Worm (Caenorhabditis elegans) whole organism, L4 larva: Measurements from ENCODE around the gene R12C12.6.

Experiments
- F44E2.7 ChIP-seq: fragments of 200-800 bp; sonication (Bioruptor generic); IDR thresholded peaks from 2 replicates; pipeline ENCODE4 v2.1.2; 2022; ENCODE audit warnings: missing genetic modification characterization, missing compliant biosample characterization
- T26A8.4 ChIP-seq: fragments of 200-800 bp; sonication (Bioruptor generic); IDR thresholded peaks from 2 replicates; pipeline ENCODE4 v1.3.6; 2022; ENCODE audit warnings: missing genetic modification characterization, missing compliant biosample characterization
- Y48G9A.11 ChIP-seq: fragments of 200-800 bp; sonication (Bioruptor generic); IDR thresholded peaks from 2 replicates; pipeline ENCODE4 v1.3.6; 2022; ENCODE audit warnings: missing genetic modification reagents, missing genetic modification characterization, missing compliant biosample characterization
- Y75B8A.6 ChIP-seq: fragments of 200-800 bp; sonication (Bioruptor generic); IDR thresholded peaks from 2 replicates; pipeline ENCODE4 v1.3.6; 2022; ENCODE audit warnings: missing genetic modification reagents, missing genetic modification characterization, missing compliant biosample characterization
- ceh-20 ChIP-seq: fragments of 200-800 bp; sonication (Bioruptor generic); IDR thresholded peaks from 2 replicates; pipeline ENCODE4 v1.3.6; 2022; ENCODE audit warnings: missing genetic modification reagents, missing genetic modification characterization, missing compliant biosample characterization
- ceh-28 ChIP-seq: fragments of 150-350 bp; optimal IDR thresholded peaks from 2 replicates; lab custom pipeline; 2014; ENCODE audit warnings: missing biosample characterization, missing genetic modification reagents, missing genetic modification characterization
- ceh-32 ChIP-seq: sonication (generic microtip); optimal IDR thresholded peaks from 2 replicates; lab custom pipeline; 2016; ENCODE audit warnings: mild to moderate bottlenecking, missing genetic modification characterization, missing compliant biosample characterization; ENCODE audit not compliant: poor library complexity
- ctbp-1 ChIP-seq: fragments of 200-800 bp; sonication (Bioruptor generic); IDR thresholded peaks from 2 replicates; pipeline ENCODE4 v1.3.6; 2022; ENCODE audit warnings: missing genetic modification reagents, missing genetic modification characterization, missing compliant biosample characterization
- daf-12 ChIP-seq: fragments of 150-350 bp; optimal IDR thresholded peaks from 2 replicates; lab custom pipeline; 2014; ENCODE audit warnings: missing biosample characterization, missing genetic modification reagents, missing genetic modification characterization
- daf-16 ChIP-seq, 3 experiments: sonication (generic microtip); optimal IDR thresholded peaks; 2 replicates each; lab custom pipeline; 2016 to 2017; ENCODE audit warnings: missing genetic modification characterization in 3 of 3, missing genetic modification reagents in 3 of 3, mild to moderate bottlenecking in 2 of 3, missing compliant biosample characterization in 2 of 3, missing biosample characterization in 1 of 3, moderate library complexity in 1 of 3
- dmd-8 ChIP-seq: fragments of 200-800 bp; sonication (Bioruptor generic); IDR thresholded peaks from 2 replicates; pipeline ENCODE4 v1.3.6; 2022; ENCODE audit warnings: missing genetic modification characterization, missing compliant biosample characterization
- duxl-1 ChIP-seq: sonication (generic microtip); optimal IDR thresholded peaks from 2 replicates; lab custom pipeline; 2016; ENCODE audit warnings: mild to moderate bottlenecking, missing genetic modification characterization, moderate library complexity, missing compliant biosample characterization; ENCODE audit not compliant: poor library complexity
- fkh-10 ChIP-seq: fragments of 150-350 bp; optimal IDR thresholded peaks from 2 replicates; lab custom pipeline; 2014; ENCODE audit warnings: missing biosample characterization, missing genetic modification reagents, missing genetic modification characterization
- hlh-30 ChIP-seq: sonication (generic microtip); optimal IDR thresholded peaks from 2 replicates; lab custom pipeline; 2017; ENCODE audit warnings: antibody characterized with exemption, mild to moderate bottlenecking, missing genetic modification characterization, missing compliant biosample characterization; ENCODE audit not compliant: insufficient read depth
- lim-7 ChIP-seq: fragments of 200-800 bp; sonication (Bioruptor generic); IDR thresholded peaks from 2 replicates; pipeline ENCODE4 v1.3.6; 2022; ENCODE audit warnings: missing genetic modification characterization, missing compliant biosample characterization
- lin-13 ChIP-seq: fragments of 150-350 bp; optimal IDR thresholded peaks from 2 replicates; lab custom pipeline; 2014; ENCODE audit warnings: missing biosample characterization, missing genetic modification reagents, missing genetic modification characterization
- lin-15B ChIP-seq: fragments of 150-350 bp; sonication (generic microtip); optimal IDR thresholded peaks from 3 replicates; lab custom pipeline; 2014; ENCODE audit warnings: missing biosample characterization, missing genetic modification characterization
- lin-29 ChIP-seq: fragments of 200-800 bp; sonication (Bioruptor generic); IDR thresholded peaks from 2 replicates; pipeline ENCODE4 v1.3.6; 2022; ENCODE audit warnings: missing genetic modification reagents, missing genetic modification characterization, missing compliant biosample characterization
- lin-39 ChIP-seq: fragments of 150-350 bp; optimal IDR thresholded peaks from 2 replicates; lab custom pipeline; 2014; ENCODE audit warnings: missing biosample characterization, missing genetic modification reagents, missing genetic modification characterization
- lir-3 ChIP-seq: sonication (generic microtip); optimal IDR thresholded peaks from 2 replicates; lab custom pipeline; 2016; ENCODE audit warnings: mild to moderate bottlenecking, missing genetic modification characterization, missing compliant biosample characterization
- madf-9 ChIP-seq: fragments of 200-800 bp; sonication (Bioruptor generic); conservative IDR thresholded peaks from 2 replicates; pipeline ENCODE4 v1.3.6; 2022; ENCODE audit warnings: missing genetic modification reagents, missing genetic modification characterization, missing compliant biosample characterization
- mdl-1 ChIP-seq, 2 experiments: fragments of 150-350 bp in 1 of 2; sonication (generic microtip) in 1 of 2; optimal IDR thresholded peaks; 2 replicates each; lab custom pipeline; 2014 to 2017; ENCODE audit warnings: missing biosample characterization in 2 of 2, missing genetic modification characterization in 2 of 2
- mes-2 ChIP-seq: sonication (generic microtip); optimal IDR thresholded peaks from 2 replicates; lab custom pipeline; 2016; ENCODE audit warnings: missing genotype, mild to moderate bottlenecking, missing genetic modification characterization, missing compliant biosample characterization; ENCODE audit not compliant: poor library complexity, severe bottlenecking
- mxl-2 ChIP-seq: fragments of 200-800 bp; sonication (Bioruptor generic); conservative IDR thresholded peaks from 2 replicates; pipeline ENCODE4 v1.3.6; 2022; ENCODE audit warnings: missing genetic modification reagents, missing genetic modification characterization, missing compliant biosample characterization
- mxl-3 ChIP-seq: fragments of 200-800 bp; sonication (Bioruptor generic); optimal IDR thresholded peaks from 2 replicates; lab custom pipeline; 2018; ENCODE audit warnings: mild to moderate bottlenecking, missing genetic modification characterization, missing compliant biosample characterization
- nhr-10 ChIP-seq: fragments of 150-350 bp; optimal IDR thresholded peaks from 2 replicates; lab custom pipeline; 2014; ENCODE audit warnings: missing biosample characterization, missing genetic modification characterization
- nhr-102 ChIP-seq: sonication (generic microtip); optimal IDR thresholded peaks from 2 replicates; lab custom pipeline; 2016; ENCODE audit warnings: mild to moderate bottlenecking, missing genetic modification characterization, moderate library complexity, missing compliant biosample characterization
- nhr-11 ChIP-seq: fragments of 150-350 bp; optimal IDR thresholded peaks from 2 replicates; lab custom pipeline; 2014; ENCODE audit warnings: missing biosample characterization, missing genetic modification characterization
- nhr-111 ChIP-seq: fragments of 200-800 bp; sonication (Bioruptor generic); optimal IDR thresholded peaks from 2 replicates; lab custom pipeline; 2018; ENCODE audit warnings: mild to moderate bottlenecking, missing genetic modification characterization, missing compliant biosample characterization
- nhr-237 ChIP-seq: sonication (generic microtip); optimal IDR thresholded peaks from 2 replicates; lab custom pipeline; 2017; ENCODE audit warnings: missing biosample characterization, missing genetic modification characterization
- nhr-41 ChIP-seq: fragments of 200-800 bp; sonication (Bioruptor generic); IDR thresholded peaks from 2 replicates; pipeline ENCODE4 v1.3.6; 2022; ENCODE audit warnings: missing genetic modification reagents, missing genetic modification characterization, missing compliant biosample characterization
- nhr-76 ChIP-seq: fragments of 150-350 bp; optimal IDR thresholded peaks from 2 replicates; lab custom pipeline; 2014; ENCODE audit warnings: missing biosample characterization, missing genetic modification characterization
- nhr-77 ChIP-seq: fragments of 150-350 bp; optimal IDR thresholded peaks from 2 replicates; lab custom pipeline; 2014; ENCODE audit warnings: missing biosample characterization, missing genetic modification characterization
- php-3 ChIP-seq: fragments of 200-800 bp; sonication (Bioruptor generic); IDR thresholded peaks from 2 replicates; pipeline ENCODE4 v1.3.6; 2022; ENCODE audit warnings: missing genetic modification reagents, missing genetic modification characterization, missing compliant biosample characterization
- rbr-2 ChIP-seq: sonication (generic microtip); optimal IDR thresholded peaks from 2 replicates; lab custom pipeline; 2016; ENCODE audit warnings: missing genotype, missing genetic modification characterization, missing compliant biosample characterization
- sdz-12 ChIP-seq: fragments of 200-800 bp; sonication (Bioruptor generic); optimal IDR thresholded peaks from 2 replicates; lab custom pipeline; 2018; ENCODE audit warnings: mild to moderate bottlenecking, missing genetic modification characterization, missing compliant biosample characterization
- set-16 ChIP-seq: fragments of 200-800 bp; sonication (Bioruptor generic); IDR thresholded peaks from 2 replicates; pipeline ENCODE4 v1.3.6; 2022; ENCODE audit warnings: missing genetic modification reagents, missing genetic modification characterization, missing compliant biosample characterization
- spr-1 ChIP-seq: sonication (generic microtip); optimal IDR thresholded peaks from 2 replicates; lab custom pipeline; 2016; ENCODE audit warnings: mild to moderate bottlenecking, missing genetic modification characterization, missing compliant biosample characterization
- tag-97 ChIP-seq: fragments of 200-800 bp; sonication (Bioruptor generic); IDR thresholded peaks from 2 replicates; pipeline ENCODE4 v1.3.6; 2022; ENCODE audit warnings: missing genetic modification characterization, missing compliant biosample characterization
- tra-1 ChIP-seq: fragments of 200-800 bp; sonication (Bioruptor generic); IDR thresholded peaks from 2 replicates; pipeline ENCODE4 v1.3.6; 2022; ENCODE audit warnings: missing genetic modification reagents, missing genetic modification characterization, missing compliant biosample characterization
- unc-130 ChIP-seq: sonication (generic microtip); optimal IDR thresholded peaks from 2 replicates; lab custom pipeline; 2016; ENCODE audit warnings: missing genetic modification reagents, missing genetic modification characterization, missing compliant biosample characterization
- unc-62 ChIP-seq, 3 experiments: fragments of 150-350 bp in 1 of 3; sonication (generic microtip); optimal IDR thresholded peaks in 2 of 3; peaks in 1 of 3; 1 replicate in 1 of 3; 2 replicates in 2 of 3; lab custom pipeline; 2014 to 2017; ENCODE audit warnings: missing biosample characterization in 3 of 3, missing genetic modification characterization in 3 of 3, missing genetic modification reagents in 3 of 3, missing genotype in 1 of 3
- zag-1 ChIP-seq: fragments of 150-350 bp; optimal IDR thresholded peaks from 2 replicates; lab custom pipeline; 2014; ENCODE audit warnings: missing biosample characterization, missing genetic modification characterization
- ztf-11 ChIP-seq: fragments of 150-350 bp; optimal IDR thresholded peaks from 2 replicates; lab custom pipeline; 2014; ENCODE audit warnings: missing biosample characterization, missing genetic modification characterization
- ztf-7 ChIP-seq: fragments of 150-350 bp; optimal IDR thresholded peaks from 2 replicates; lab custom pipeline; 2014; ENCODE audit warnings: missing biosample characterization, missing genetic modification characterization

Gene R12C12.6

ce11 chrII:6043166-6043565, 4.5 kb downstream of the R12C12.6 start, which contains the start of gene R12C12.10:
Gene R12C12.10 (minus strand): TSS chrII:6043266.
- TF ChIP-seq nhr-76 = no peak
- no peak for TF ChIP-seq hlh-30 (tag; lab: Kevin White, UChicago)
- TF ChIP-seq nhr-10 (tag; lab: Kevin White, UChicago) = no peak
- no peak for TF ChIP-seq T26A8.4 (GFP tag; lab: Robert Waterston, UW)

DNA sequence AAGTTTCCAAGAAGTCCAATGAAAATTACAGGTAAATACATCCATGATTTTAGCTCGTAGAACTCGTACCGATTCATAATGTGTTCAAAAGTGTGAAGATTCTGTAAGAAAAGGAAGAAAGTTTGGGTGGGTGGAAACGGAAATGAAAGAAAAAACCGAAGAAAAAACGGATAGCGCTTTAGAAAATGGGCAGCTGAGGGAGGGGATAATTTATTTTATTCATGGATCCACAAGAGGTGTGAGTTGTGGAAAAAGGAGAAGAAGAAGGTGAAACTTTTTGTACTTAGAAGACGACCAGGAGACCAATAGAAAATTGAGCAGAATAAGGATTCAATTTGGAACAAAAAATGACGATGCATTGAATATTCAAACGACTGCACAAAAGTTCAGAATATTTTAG, 16.6 kb downstream of the R12C12.6 start, which contains the start of gene frpr-16:
TSS of gene frpr-16 (minus strand) at position 101 of the 400 bp plus-strand sequence.
- TF ChIP-seq nhr-41 (GFP tag; lab: Robert Waterston, UW) (no peak), mdl-1 (tag; optimal IDR thresholded peaks at IDR 0.05; lab: Kevin White, UChicago) (no peak), lin-29 (GFP tag; lab: Robert Waterston, UW) (no peak), tra-1 (GFP tag; lab: Robert Waterston, UW) (no peak), daf-16 (GFP tag; optimal IDR thresholded peaks at IDR 0.05; lab: Kevin White, UChicago) (no peak), daf-16 (tag; optimal IDR thresholded peaks at IDR 0.05; lab: Kevin White, UChicago) (no peak), F44E2.7 (no peak), unc-62 (GFP tag; optimal IDR thresholded peaks at IDR 0.05 in 1 of 2; lab: Kevin White, UChicago) (no peak), unc-62 (tag; optimal IDR thresholded peaks at IDR 0.05; lab: Kevin White, UChicago) (no peak), dmd-8 (no peak), unc-130 (GFP tag; lab: Kevin White, UChicago) (no peak), ztf-7 (tag; lab: Kevin White, UChicago) (no peak), tag-97 (no peak), mes-2 (no peak), php-3 (GFP tag; lab: Robert Waterston, UW) (no peak), lin-13 (no peak), ceh-20 (GFP tag; lab: Robert Waterston, UW) (no peak), Y48G9A.11 (GFP tag; lab: Robert Waterston, UW) (no peak), set-16 (GFP tag; lab: Robert Waterston, UW) (no peak), daf-12 (no peak), ztf-11 (tag; lab: Kevin White, UChicago) (no peak)

DNA sequence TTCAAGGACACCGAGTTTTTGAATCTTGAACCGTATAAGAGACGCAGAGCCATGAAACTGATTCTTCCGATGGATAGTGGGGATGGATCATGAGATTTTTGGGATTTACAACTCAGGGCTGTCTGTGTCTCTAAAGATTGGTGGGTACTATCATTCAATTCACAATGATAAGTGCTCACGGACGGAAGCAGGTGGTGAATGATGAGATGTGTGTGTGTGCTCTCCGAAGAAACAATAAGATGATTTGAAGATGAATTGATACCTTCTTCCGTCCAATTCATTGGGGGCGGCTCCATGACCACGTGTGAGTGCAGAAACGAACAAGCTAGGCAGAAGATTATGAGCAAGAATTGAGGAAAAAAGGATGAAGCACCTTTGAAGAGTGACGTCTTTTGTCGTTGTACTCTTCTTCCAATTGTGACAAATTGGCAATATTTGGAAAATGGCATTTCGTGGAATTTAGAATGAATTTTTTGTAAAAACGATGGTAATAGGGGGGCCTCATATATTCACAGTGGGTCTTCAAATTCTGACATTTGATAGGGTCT, 19.0 kb downstream of the R12C12.6 start:
- TF ChIP-seq nhr-11 (tag; lab: Kevin White, UChicago) (peak; percentile 71), mxl-3 (GFP tag; lab: Kevin White, UChicago) (peak; percentile 67), fkh-10 (GFP tag; lab: Kevin White, UChicago) (no peak)

- TF ChIP-seq madf-9 (GFP tag; lab: Robert Waterston, UW) = no peak
- no peak for TF ChIP-seq unc-62 (GFP tag; optimal IDR thresholded peaks at IDR 0.05 in 1 of 2; lab: Kevin White, UChicago)
- TF ChIP-seq unc-62 (tag; optimal IDR thresholded peaks at IDR 0.05; lab: Kevin White, UChicago) = no peak
- TF ChIP-seq lin-39 = no peak
- TF ChIP-seq nhr-102 = no peak
- no peak for TF ChIP-seq zag-1
- TF ChIP-seq ceh-32 (tag; lab: Kevin White, UChicago) = no peak
- TF ChIP-seq rbr-2 = no peak
- TF ChIP-seq Y75B8A.6 (GFP tag; lab: Robert Waterston, UW) = no peak
- TF ChIP-seq ceh-28 = no peak
- TF ChIP-seq duxl-1 (tag; lab: Kevin White, UChicago) = no peak
- no peak for TF ChIP-seq sdz-12 (GFP tag; lab: Kevin White, UChicago)
- no peak for TF ChIP-seq daf-12
- TF ChIP-seq spr-1 (tag; lab: Kevin White, UChicago) = no peak
- no peak for TF ChIP-seq lir-3 (tag; lab: Kevin White, UChicago)
- TF ChIP-seq nhr-77 (tag; lab: Kevin White, UChicago) = peak; percentile 88
- no peak for TF ChIP-seq nhr-237 (tag; lab: Kevin White, UChicago)
- TF ChIP-seq lin-15B (tag; lab: Kevin White, UChicago) = no peak
- TF ChIP-seq tra-1 (GFP tag; lab: Robert Waterston, UW) = peak; percentile 93
- no peak for TF ChIP-seq nhr-111
- TF ChIP-seq ctbp-1 (GFP tag; lab: Robert Waterston, UW) = no peak
- no peak for TF ChIP-seq lim-7
- no peak for TF ChIP-seq mxl-2
Observed at ce11 chrII:6026646-6027045, 21.0 kb downstream of the R12C12.6 start.
